Worm (Caenorhabditis elegans) whole organism, dauer: Measurements from ENCODE around the gene osm-12.

Experiments used
- unc-62 ChIP-seq: sonication (generic microtip); optimal IDR thresholded peaks from 2 replicates; lab custom pipeline; 2017; ENCODE audit warnings: missing biosample characterization, missing genetic modification reagents, missing genetic modification characterization

Gene osm-12

ce11 chrIII:12160458-12160857 lies 41.9 kb downstream of the osm-12 start, which contains the start of gene Y75B8A.8:
Y75B8A.8 (plus strand) TSS chrIII:12160758.
- TF ChIP-seq unc-62 (GFP tag; lab: Kevin White, UChicago), result no peak

DNA sequence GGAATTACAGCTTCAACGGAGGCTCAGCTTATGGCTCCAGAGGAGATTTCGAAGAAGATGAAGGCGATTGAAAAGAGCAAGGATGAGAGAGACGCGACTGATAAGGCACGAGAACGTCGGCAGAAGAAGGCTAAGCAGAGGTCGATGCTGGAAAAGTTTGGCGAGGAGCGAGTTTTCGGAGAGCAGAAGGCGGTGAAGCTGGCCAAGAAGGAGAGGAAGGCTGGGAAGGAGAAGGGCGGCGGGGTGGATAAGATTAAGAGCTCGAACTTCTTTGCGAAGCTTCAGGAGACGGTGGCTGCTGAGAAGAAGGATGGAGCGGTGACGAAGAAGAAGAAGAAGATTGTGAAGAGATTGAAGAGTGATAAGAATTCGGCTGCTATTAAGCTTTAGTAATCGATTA lies 43.1 kb downstream of the osm-12 start:
- TF ChIP-seq unc-62 (GFP tag; lab: Kevin White, UChicago), result no peak

DNA sequence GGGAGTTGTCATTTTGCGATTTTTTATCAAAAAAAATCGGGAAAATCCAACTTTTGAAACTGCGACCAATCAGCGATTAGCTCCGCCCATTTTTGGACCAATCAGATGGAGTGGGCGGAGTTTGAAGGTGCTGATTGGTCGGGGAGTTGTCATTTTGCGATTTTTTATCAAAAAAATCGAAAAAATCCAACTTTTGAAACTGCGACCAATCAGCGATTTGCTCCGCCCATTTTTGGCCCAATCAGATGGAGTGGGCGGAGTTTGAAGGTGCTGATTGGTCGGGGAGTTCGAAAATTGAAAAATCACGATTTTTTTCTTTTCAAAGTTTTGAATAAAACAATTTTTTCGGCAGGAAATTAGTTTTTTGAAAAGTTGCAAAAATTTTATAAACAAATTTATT lies 44.8 kb downstream of the osm-12 start:
- no peak for TF ChIP-seq unc-62 (GFP tag; lab: Kevin White, UChicago)

ce11 chrIII:12156582-12156981 lies 45.8 kb downstream of the osm-12 start:
- no peak for TF ChIP-seq unc-62 (GFP tag; lab: Kevin White, UChicago)

DNA sequence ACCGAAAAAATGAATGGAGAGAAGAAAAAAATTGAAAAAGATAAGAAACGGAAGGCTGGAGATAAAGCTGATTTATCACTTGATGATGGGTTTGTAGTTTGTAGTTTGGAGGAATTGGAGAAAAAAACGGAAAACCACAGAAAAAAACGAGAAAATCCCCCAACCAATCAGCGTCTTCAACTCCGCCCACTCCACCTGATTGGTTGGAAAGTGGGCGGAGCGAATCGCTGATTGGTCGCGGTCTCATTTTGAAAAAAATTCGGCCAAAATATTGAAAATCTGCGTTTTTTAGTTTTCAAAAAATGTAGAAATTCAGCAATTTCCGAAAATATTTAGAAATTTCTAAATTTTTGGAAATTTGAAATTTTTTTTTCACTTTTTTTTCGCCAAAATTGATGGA lies 46.6 kb downstream of the osm-12 start:
- TF ChIP-seq unc-62 (GFP tag; lab: Kevin White, UChicago), result no peak

DNA sequence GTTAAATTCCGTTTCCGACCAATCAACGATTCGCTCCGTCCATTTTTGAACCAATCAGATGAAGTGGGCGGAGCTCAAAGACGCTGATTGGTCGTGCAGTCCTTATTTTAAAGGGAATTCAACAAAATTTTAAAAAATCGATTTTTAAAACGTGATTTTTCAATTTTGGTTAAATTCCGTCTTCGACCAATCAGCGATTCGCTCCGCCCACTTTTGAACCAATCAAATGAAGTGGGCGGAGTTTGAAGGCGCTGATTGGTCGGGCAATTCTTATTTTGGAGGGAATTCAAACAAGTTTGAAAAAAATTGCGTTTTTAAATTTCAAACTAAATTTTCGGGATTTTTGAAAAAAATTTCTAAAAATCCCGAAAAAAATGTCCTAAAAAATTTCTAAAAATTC lies 48.8 kb downstream of the osm-12 start:
- TF ChIP-seq unc-62 (GFP tag; lab: Kevin White, UChicago), result no peak

DNA sequence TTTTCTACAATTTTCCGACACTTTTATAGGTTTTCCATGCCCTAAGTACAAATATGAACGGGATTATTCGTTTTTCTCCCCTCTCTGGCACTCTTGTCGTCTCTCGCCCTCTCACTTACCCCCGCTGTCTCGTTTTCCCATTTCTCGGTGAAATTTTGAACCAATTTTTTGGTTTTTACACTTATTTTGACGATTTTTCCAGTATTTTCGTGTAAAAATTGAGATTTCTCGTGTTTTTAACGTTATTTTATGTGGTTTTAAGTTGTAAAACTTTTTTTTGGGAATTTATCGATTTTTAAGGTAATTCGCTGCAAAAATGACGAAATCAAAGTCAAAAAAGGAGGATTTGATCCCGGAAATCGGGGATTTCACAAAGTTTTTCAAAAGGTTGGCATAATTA lies 49.7 kb downstream of the osm-12 start, which contains the start of gene Y75B8A.7:
Gene Y75B8A.7, plus strand, starts transcription at position 301 of the 400 bp plus-strand sequence.
- no peak for TF ChIP-seq unc-62 (GFP tag; lab: Kevin White, UChicago)

DNA sequence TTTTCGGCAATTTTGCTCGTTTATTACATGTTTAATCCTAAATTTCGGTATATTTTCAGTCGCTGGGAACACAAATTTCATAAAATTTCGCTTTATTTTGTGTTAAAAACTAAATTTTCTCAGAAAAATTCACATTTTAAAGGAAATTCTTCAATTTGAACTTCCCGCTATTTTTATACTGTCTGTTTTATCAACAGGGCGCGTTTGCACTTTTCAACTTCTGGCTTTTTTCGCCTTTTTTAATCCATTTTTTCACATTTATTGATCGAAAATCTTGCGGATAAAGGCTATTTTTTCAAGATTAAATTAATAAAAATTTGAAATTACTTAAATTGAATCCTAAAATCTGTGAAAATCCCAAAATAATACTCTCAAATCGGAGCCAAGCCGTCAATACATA lies 50.2 kb downstream of the osm-12 start:
- TF ChIP-seq unc-62 (GFP tag; lab: Kevin White, UChicago), result no peak

DNA sequence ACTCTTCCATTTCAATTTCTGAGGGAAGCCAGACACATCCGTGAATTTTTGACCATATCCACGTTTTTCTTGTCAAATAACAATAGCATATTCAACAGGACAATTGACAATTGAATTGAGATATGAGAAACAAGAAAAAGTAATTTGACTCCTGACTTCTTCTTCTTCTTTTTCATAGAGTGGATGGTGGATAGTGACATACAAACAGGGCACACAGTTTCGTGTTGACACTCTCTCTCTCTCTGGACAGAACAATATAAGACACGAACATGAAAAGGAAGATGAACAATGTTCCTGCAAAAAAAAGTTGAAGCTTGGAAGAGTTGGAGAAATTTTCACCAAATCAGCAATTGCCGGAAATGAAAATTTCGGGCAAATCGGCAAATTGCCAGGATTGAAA lies 51.2 kb downstream of the osm-12 start:
- no peak for TF ChIP-seq unc-62 (GFP tag; lab: Kevin White, UChicago)

DNA sequence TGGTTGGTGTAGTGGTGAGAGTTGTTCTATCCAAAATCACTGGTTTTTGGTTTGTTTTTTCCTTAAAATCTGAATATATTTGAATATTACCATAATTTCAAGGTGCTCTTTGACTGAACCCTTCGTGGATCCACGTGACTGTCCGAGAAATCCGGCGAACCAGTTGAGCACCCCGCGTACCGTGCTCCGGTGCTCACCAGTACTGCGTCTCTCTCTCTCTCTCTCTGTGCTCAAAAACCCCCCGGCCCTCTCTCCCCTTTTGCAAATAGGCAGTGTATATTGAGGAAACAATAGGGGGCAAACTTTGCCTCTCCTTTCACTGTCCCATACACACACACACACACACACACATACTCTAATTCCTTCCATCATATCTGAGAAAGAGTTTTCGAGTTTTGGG lies 52.4 kb downstream of the osm-12 start:
- no peak for TF ChIP-seq unc-62 (GFP tag; lab: Kevin White, UChicago)

ce11 chrIII:12143792-12144191 lies 58.5 kb downstream of the osm-12 start:
- no peak for TF ChIP-seq unc-62 (GFP tag; lab: Kevin White, UChicago)

DNA sequence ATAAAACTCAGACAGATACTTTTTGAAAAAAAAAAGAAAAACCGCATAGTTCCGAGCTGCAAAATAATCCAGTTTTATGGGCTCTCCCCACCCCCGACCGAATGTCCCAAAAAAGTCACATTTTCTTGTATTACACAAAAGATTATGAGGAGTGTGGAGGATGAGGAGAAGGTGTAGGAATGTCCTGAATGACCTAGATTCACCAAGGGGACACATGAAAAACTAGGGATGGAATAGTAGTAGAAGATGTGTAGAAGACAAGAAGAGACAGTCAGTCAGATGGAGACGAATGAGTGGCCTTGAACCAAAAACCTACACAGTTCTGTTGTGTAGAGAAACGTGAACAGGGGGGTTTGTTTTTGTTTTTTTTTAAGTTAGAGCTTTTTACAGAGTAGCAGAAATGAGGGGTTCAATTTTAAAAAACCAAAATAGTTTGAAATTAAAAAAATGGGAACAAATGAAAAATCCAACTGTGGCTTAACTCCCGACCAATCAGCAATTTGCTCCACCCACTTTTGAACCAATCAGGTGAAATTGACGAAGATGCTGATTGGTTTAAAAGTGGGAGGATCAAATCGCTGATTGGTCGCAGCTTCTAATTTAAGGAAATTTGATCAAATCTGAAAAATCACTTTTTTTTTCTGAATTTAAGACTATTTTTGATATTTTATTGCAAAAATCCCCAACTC lies 59.8 kb downstream of the osm-12 start:
- no peak for TF ChIP-seq unc-62 (GFP tag; lab: Kevin White, UChicago)
